Worm (Caenorhabditis elegans) whole organism, mixed stage, embryonic: ENCODE data around the gene Y38H6C.15.

ENCODE experiments used
- M03D4.4 ChIP-seq: sonication (generic microtip); optimal IDR thresholded peaks from 2 replicates; lab custom pipeline; 2017; ENCODE audit warnings: mild to moderate bottlenecking, missing genetic modification characterization, missing compliant biosample characterization
- bed-3 ChIP-seq: fragments of 200-800 bp; sonication (Bioruptor generic); optimal IDR thresholded peaks from 3 replicates; lab custom pipeline; 2018; ENCODE audit warnings: mild to moderate bottlenecking, missing genetic modification characterization, moderate library complexity, missing compliant biosample characterization
- blmp-1 ChIP-seq: fragments of 150-350 bp; optimal IDR thresholded peaks from 2 replicates; lab custom pipeline; 2014; ENCODE audit warnings: missing biosample characterization, missing genetic modification characterization
- ceh-39 ChIP-seq: fragments of 150-350 bp; optimal IDR thresholded peaks from 2 replicates; lab custom pipeline; 2014; ENCODE audit warnings: missing biosample characterization, missing genetic modification characterization
- ceh-43 ChIP-seq: fragments of 200-800 bp; sonication (Bioruptor generic); optimal IDR thresholded peaks from 2 replicates; lab custom pipeline; 2018; ENCODE audit warnings: mild to moderate bottlenecking, missing genetic modification characterization, moderate library complexity, missing compliant biosample characterization
- ceh-83 ChIP-seq: fragments of 200-800 bp; sonication (Bioruptor generic); optimal IDR thresholded peaks from 2 replicates; lab custom pipeline; 2018; ENCODE audit warnings: mild to moderate bottlenecking, missing genetic modification characterization, missing compliant biosample characterization
- ces-1 ChIP-seq: fragments of 150-350 bp; optimal IDR thresholded peaks from 2 replicates; lab custom pipeline; 2014; ENCODE audit warnings: missing biosample characterization, missing genetic modification reagents, missing genetic modification characterization
- drap-1 ChIP-seq: fragments of 200-800 bp; sonication (Bioruptor generic); optimal IDR thresholded peaks from 3 replicates; lab custom pipeline; 2018; ENCODE audit warnings: mild to moderate bottlenecking, missing genetic modification characterization, missing compliant biosample characterization
- elt-1 ChIP-seq: sonication (generic microtip); optimal IDR thresholded peaks from 2 replicates; lab custom pipeline; 2017; ENCODE audit warnings: missing genetic modification characterization, mild to moderate bottlenecking, missing compliant biosample characterization, antibody characterized with exemption, moderate library complexity, borderline replicate concordance; ENCODE audit not compliant: insufficient read depth
- elt-3 ChIP-seq: fragments of 150-350 bp; optimal IDR thresholded peaks from 2 replicates; lab custom pipeline; 2014; ENCODE audit warnings: missing biosample characterization, missing genetic modification characterization
- flh-1 ChIP-seq: fragments of 200-800 bp; sonication (Bioruptor generic); optimal IDR thresholded peaks from 2 replicates; lab custom pipeline; 2018; ENCODE audit warnings: mild to moderate bottlenecking, missing genetic modification characterization, moderate library complexity, missing compliant biosample characterization
- ham-2 ChIP-seq: fragments of 200-800 bp; sonication (Bioruptor generic); optimal IDR thresholded peaks from 2 replicates; lab custom pipeline; 2018; ENCODE audit warnings: mild to moderate bottlenecking, missing genetic modification characterization, missing compliant biosample characterization
- hlh-1 ChIP-seq: fragments of 150-350 bp; optimal IDR thresholded peaks from 2 replicates; lab custom pipeline; 2014; ENCODE audit warnings: missing biosample characterization, missing genetic modification reagents, missing genetic modification characterization
- lin-13 ChIP-seq: fragments of 150-350 bp; optimal IDR thresholded peaks from 2 replicates; lab custom pipeline; 2014; ENCODE audit warnings: missing biosample characterization, missing genetic modification characterization
- lin-32 ChIP-seq: fragments of 200-800 bp; sonication (Bioruptor generic); optimal IDR thresholded peaks from 2 replicates; lab custom pipeline; 2018; ENCODE audit warnings: mild to moderate bottlenecking, missing genetic modification characterization, missing compliant biosample characterization
- lsy-2 ChIP-seq: fragments of 150-350 bp; optimal IDR thresholded peaks from 2 replicates; lab custom pipeline; 2014; ENCODE audit warnings: missing biosample characterization, missing genetic modification characterization
- mab-5 ChIP-seq: fragments of 150-350 bp; optimal IDR thresholded peaks from 2 replicates; lab custom pipeline; 2014; ENCODE audit warnings: missing biosample characterization, missing genetic modification characterization
- mep-1 ChIP-seq: fragments of 150-350 bp; optimal IDR thresholded peaks from 2 replicates; lab custom pipeline; 2017; ENCODE audit warnings: missing biosample characterization, missing genetic modification reagents, missing genetic modification characterization, inconsistent platforms
- mls-2 ChIP-seq: sonication (generic microtip); optimal IDR thresholded peaks from 2 replicates; lab custom pipeline; 2016; ENCODE audit warnings: mild to moderate bottlenecking, missing genetic modification characterization, moderate library complexity, missing compliant biosample characterization
- nhr-12 ChIP-seq: fragments of 150-350 bp; optimal IDR thresholded peaks from 2 replicates; lab custom pipeline; 2014; ENCODE audit warnings: missing biosample characterization, missing genetic modification characterization
- nhr-2 ChIP-seq: fragments of 150-350 bp; optimal IDR thresholded peaks from 2 replicates; lab custom pipeline; 2014; ENCODE audit warnings: missing biosample characterization, missing genetic modification characterization
- nhr-237 ChIP-seq: fragments of 150-350 bp; optimal IDR thresholded peaks from 2 replicates; lab custom pipeline; 2014; ENCODE audit warnings: missing biosample characterization, missing genetic modification characterization
- nhr-28 ChIP-seq: fragments of 150-350 bp; optimal IDR thresholded peaks from 2 replicates; lab custom pipeline; 2014; ENCODE audit warnings: missing biosample characterization, missing genetic modification characterization
- nhr-76 ChIP-seq: sonication (generic microtip); optimal IDR thresholded peaks from 2 replicates; lab custom pipeline; 2017; ENCODE audit warnings: missing biosample characterization, missing genetic modification characterization
- pha-4 ChIP-seq: fragments of 150-350 bp; optimal IDR thresholded peaks from 2 replicates; lab custom pipeline; 2018; ENCODE audit warnings: missing biosample characterization, missing genetic modification reagents, missing genetic modification characterization
- snpc-4 ChIP-seq: fragments of 150-350 bp; optimal IDR thresholded peaks from 2 replicates; lab custom pipeline; 2014; ENCODE audit warnings: missing biosample characterization, missing genetic modification characterization
- tbx-8 ChIP-seq: fragments of 200-800 bp; sonication (Bioruptor generic); optimal IDR thresholded peaks from 2 replicates; lab custom pipeline; 2018; ENCODE audit warnings: mild to moderate bottlenecking, missing genetic modification characterization, moderate library complexity, missing compliant biosample characterization
- unc-120 ChIP-seq: sonication (generic microtip); optimal IDR thresholded peaks from 2 replicates; lab custom pipeline; 2017; ENCODE audit warnings: missing genetic modification characterization, missing compliant biosample characterization; ENCODE audit not compliant: poor library complexity, severe bottlenecking
- unc-39 ChIP-seq: fragments of 150-350 bp; optimal IDR thresholded peaks from 2 replicates; lab custom pipeline; 2014; ENCODE audit warnings: missing biosample characterization, missing genetic modification characterization
- unc-62 ChIP-seq: fragments of 150-350 bp; optimal IDR thresholded peaks from 2 replicates; lab custom pipeline; 2014; ENCODE audit warnings: missing biosample characterization, missing genetic modification reagents, missing genetic modification characterization
- zip-8 ChIP-seq: fragments of 150-350 bp; optimal IDR thresholded peaks from 2 replicates; lab custom pipeline; 2014; ENCODE audit warnings: missing biosample characterization, missing genetic modification characterization

The Y38H6C.15 gene

ce11 chrV:20493271-20494231 is 42.6 kb downstream of the Y38H6C.15 start, which contains the start of gene B0250.5:
TSS of gene B0250.5 (plus strand) at chrV:20493924.
- TF ChIP-seq ces-1 (GFP tag; lab: Kevin White, UChicago) (peak; percentile 22), zip-8 (tag; lab: Kevin White, UChicago) (no peak), mep-1 (tag; lab: Kevin White, UChicago) (peak; percentile 16)

ce11 chrV:20492385-20492784 is 43.7 kb downstream of the Y38H6C.15 start, which contains the start of gene srbc-79:
TSS of gene srbc-79 (minus strand) at chrV:20492485.
- TF ChIP-seq nhr-28, result no peak
- no peak for TF ChIP-seq ceh-83
- no peak for TF ChIP-seq snpc-4 (tag; lab: Kevin White, UChicago)
- TF ChIP-seq elt-1 (tag; lab: Kevin White, UChicago), result no peak
- no peak for TF ChIP-seq nhr-2 (tag; lab: Kevin White, UChicago)
- TF ChIP-seq nhr-237 (tag; lab: Kevin White, UChicago), result no peak
- TF ChIP-seq mab-5, result no peak
- no peak for TF ChIP-seq mep-1 (tag; lab: Kevin White, UChicago)
- TF ChIP-seq lin-13 (tag; lab: Kevin White, UChicago), result no peak
- no peak for TF ChIP-seq lin-32 (GFP tag; lab: Kevin White, UChicago)
- no peak for TF ChIP-seq tbx-8 (GFP tag; lab: Kevin White, UChicago)
- no peak for TF ChIP-seq mls-2 (tag; lab: Kevin White, UChicago)
- no peak for TF ChIP-seq nhr-76 (tag; lab: Kevin White, UChicago)
- no peak for TF ChIP-seq nhr-12 (tag; lab: Kevin White, UChicago)

- TF ChIP-seq unc-120 (tag; lab: Kevin White, UChicago), result no peak
- TF ChIP-seq blmp-1 (tag; lab: Kevin White, UChicago), result no peak
- TF ChIP-seq unc-39 (tag; lab: Kevin White, UChicago), result no peak
- TF ChIP-seq tbx-8 (GFP tag; lab: Kevin White, UChicago), result no peak
- TF ChIP-seq nhr-237 (tag; lab: Kevin White, UChicago), result no peak
- TF ChIP-seq flh-1 (GFP tag; lab: Kevin White, UChicago), result no peak
- no peak for TF ChIP-seq bed-3
- TF ChIP-seq lin-32 (GFP tag; lab: Kevin White, UChicago), result no peak
- TF ChIP-seq pha-4 (tag; lab: Kevin White, UChicago), result no peak
Measured at ce11 chrV:20489102-20489501, 47.0 kb downstream of the Y38H6C.15 start, which contains the start of gene srbc-78. TSS of gene srbc-78 (minus strand) at chrV:20489202.

ce11 chrV:20486549-20486948 is 49.6 kb downstream of the Y38H6C.15 start:
- no peak for TF ChIP-seq tbx-8 (GFP tag; lab: Kevin White, UChicago)
- no peak for TF ChIP-seq mep-1 (tag; lab: Kevin White, UChicago)
- TF ChIP-seq lin-13 (tag; lab: Kevin White, UChicago), result no peak
- TF ChIP-seq nhr-237 (tag; lab: Kevin White, UChicago), result no peak
- no peak for TF ChIP-seq elt-3
- no peak for TF ChIP-seq drap-1
- no peak for TF ChIP-seq mab-5
- TF ChIP-seq elt-1 (tag; lab: Kevin White, UChicago), result no peak
- TF ChIP-seq hlh-1 (tag; lab: Kevin White, UChicago), result peak; percentile 7
- TF ChIP-seq unc-62 (GFP tag; lab: Kevin White, UChicago), result no peak
- no peak for TF ChIP-seq ceh-43 (GFP tag; lab: Kevin White, UChicago)
- no peak for TF ChIP-seq mls-2 (tag; lab: Kevin White, UChicago)
- TF ChIP-seq unc-120 (tag; lab: Kevin White, UChicago), result peak; percentile 7
- no peak for TF ChIP-seq ceh-39
- peak; percentile 34 for TF ChIP-seq ces-1 (GFP tag; lab: Kevin White, UChicago)
- TF ChIP-seq lin-32 (GFP tag; lab: Kevin White, UChicago), result no peak
- TF ChIP-seq nhr-76 (tag; lab: Kevin White, UChicago), result no peak
- TF ChIP-seq ham-2 (GFP tag; lab: Kevin White, UChicago), result no peak
- TF ChIP-seq nhr-12 (tag; lab: Kevin White, UChicago), result no peak
- TF ChIP-seq lsy-2 (tag; lab: Kevin White, UChicago), result no peak
- TF ChIP-seq M03D4.4 (tag; lab: Kevin White, UChicago), result no peak
- TF ChIP-seq, all 35 proteins: peak for 3
